Fruit fly (Drosophila melanogaster) whole organism, embryonic: Measurements from ENCODE around the gene msn.

ENCODE experiments used
- Atf3 ChIP-seq: fragments of 200-800 bp; sonication (Bioruptor generic); optimal IDR thresholded peaks from 3 replicates; lab custom pipeline; 2016; ENCODE audit warnings: missing biosample characterization, missing genetic modification characterization
- B-H2 ChIP-seq: fragments of 200-800 bp; sonication (Bioruptor generic); optimal IDR thresholded peaks from 2 replicates; lab custom pipeline; 2018; ENCODE audit warnings: missing biosample characterization, mild to moderate bottlenecking, missing genetic modification characterization
- Bdp1 ChIP-seq: fragments of 200-800 bp; sonication (Bioruptor generic); optimal IDR thresholded peaks from 3 replicates; lab custom pipeline; 2016; ENCODE audit warnings: missing biosample characterization, missing genetic modification characterization
- Bteb2 ChIP-seq: fragments of 200-800 bp; sonication (Bioruptor generic); optimal IDR thresholded peaks from 2 replicates; lab custom pipeline; 2016; ENCODE audit warnings: missing biosample characterization, missing genetic modification characterization
- CG10321 ChIP-seq: fragments of 200-800 bp; sonication (Bioruptor generic); IDR thresholded peaks from 2 replicates; pipeline ENCODE4 v1.3.6; 2022; ENCODE audit warnings: missing biosample characterization, missing genetic modification characterization
- CG11247 ChIP-seq: fragments of 200-800 bp; sonication (Bioruptor generic); IDR thresholded peaks from 2 replicates; pipeline ENCODE4 v1.3.6; 2022; ENCODE audit warnings: missing biosample characterization, missing genetic modification characterization
- CG13775 ChIP-seq: fragments of 200-800 bp; sonication (Bioruptor generic); optimal IDR thresholded peaks from 3 replicates; lab custom pipeline; 2017; ENCODE audit warnings: missing biosample characterization, mild to moderate bottlenecking, missing genetic modification characterization
- CG15269 ChIP-seq: fragments of 200-800 bp; sonication (Bioruptor generic); optimal IDR thresholded peaks from 2 replicates; lab custom pipeline; 2018; ENCODE audit warnings: missing biosample characterization, mild to moderate bottlenecking, missing genetic modification characterization, moderate library complexity
- CG17361 ChIP-seq: fragments of 200-800 bp; sonication (Bioruptor generic); IDR thresholded peaks from 3 replicates; pipeline ENCODE4 v1.3.6; 2022; ENCODE audit warnings: missing biosample characterization, missing genetic modification characterization
- CG18011 ChIP-seq: fragments of 200-800 bp; sonication (Bioruptor generic); optimal IDR thresholded peaks from 2 replicates; lab custom pipeline; 2017; ENCODE audit warnings: missing biosample characterization, missing genetic modification characterization, mild to moderate bottlenecking, moderate library complexity, missing genotype
- CG1832 ChIP-seq: fragments of 200-800 bp; sonication (Bioruptor generic); optimal IDR thresholded peaks from 2 replicates; lab custom pipeline; 2017; ENCODE audit warnings: missing biosample characterization, mild to moderate bottlenecking, missing genetic modification characterization, inconsistent platforms
- CG3065 ChIP-seq: fragments of 200-800 bp; sonication (Bioruptor generic); optimal IDR thresholded peaks from 2 replicates; lab custom pipeline; 2016; ENCODE audit warnings: missing biosample characterization, missing genetic modification characterization
- CG31388 ChIP-seq: fragments of 200-800 bp; sonication (Bioruptor generic); optimal IDR thresholded peaks from 2 replicates; lab custom pipeline; 2016; ENCODE audit warnings: missing biosample characterization, missing genetic modification characterization
- CG34376 ChIP-seq: fragments of 200-800 bp; sonication (Bioruptor generic); optimal IDR thresholded peaks from 2 replicates; lab custom pipeline; 2018; ENCODE audit warnings: missing biosample characterization, mild to moderate bottlenecking, missing genetic modification characterization
- CG3838 ChIP-seq: fragments of 200-800 bp; sonication (Bioruptor generic); optimal IDR thresholded peaks from 3 replicates; lab custom pipeline; 2016; ENCODE audit warnings: missing biosample characterization, missing genetic modification characterization
- CG3847 ChIP-seq: fragments of 200-800 bp; sonication (Bioruptor generic); IDR thresholded peaks from 2 replicates; pipeline ENCODE4 v1.3.6; 2022; ENCODE audit warnings: missing biosample characterization, missing genetic modification characterization
- CG4404 ChIP-seq: fragments of 200-800 bp; sonication (Bioruptor generic); IDR thresholded peaks from 2 replicates; pipeline ENCODE4 v1.3.6; 2022; ENCODE audit warnings: missing biosample characterization, missing genetic modification characterization
- CG5245 ChIP-seq: fragments of 200-800 bp; sonication (Bioruptor generic); optimal IDR thresholded peaks from 3 replicates; lab custom pipeline; 2016; ENCODE audit warnings: missing biosample characterization, missing genetic modification characterization
- CG7271 ChIP-seq: fragments of 200-800 bp; sonication (Bioruptor generic); optimal IDR thresholded peaks from 2 replicates; lab custom pipeline; 2018; ENCODE audit warnings: missing biosample characterization, mild to moderate bottlenecking, missing genetic modification characterization, moderate library complexity
- CG7357 ChIP-seq: fragments of 200-800 bp; sonication (Bioruptor generic); IDR thresholded peaks from 3 replicates; pipeline ENCODE4 v1.3.6; 2022; ENCODE audit warnings: missing biosample characterization, missing genetic modification characterization
- CG8478 ChIP-seq: fragments of >200 bp; optimal IDR thresholded peaks from 2 replicates; lab custom pipeline; 2018
- CG8924 ChIP-seq: fragments of 200-800 bp; optimal IDR thresholded peaks from 3 replicates; lab custom pipeline; 2019; ENCODE audit warnings: missing biosample characterization, mild to moderate bottlenecking, missing genetic modification characterization, moderate library complexity
- CG9215 ChIP-seq: fragments of 200-800 bp; sonication (Bioruptor generic); IDR thresholded peaks from 2 replicates; pipeline ENCODE4 v1.3.6; 2022; ENCODE audit warnings: missing biosample characterization, missing genetic modification characterization
- Camta ChIP-seq: fragments of 200-800 bp; sonication (Bioruptor generic); optimal IDR thresholded peaks from 2 replicates; lab custom pipeline; 2016; ENCODE audit warnings: missing biosample characterization, missing genetic modification characterization
- D ChIP-seq, 2 experiments: fragments of 200-800 bp in 1 of 2; fragments of >200 bp in 1 of 2; sonication (Bioruptor generic) in 1 of 2; optimal IDR thresholded peaks; 2 replicates in 1 of 2; 3 replicates in 1 of 2; lab custom pipeline; 2017; ENCODE audit warnings: mild to moderate bottlenecking in 1 of 2, missing biosample characterization in 1 of 2, missing genetic modification characterization in 1 of 2, missing genetic modification reagents in 1 of 2
- Fer2 ChIP-seq: fragments of 200-800 bp; sonication (Bioruptor generic); optimal IDR thresholded peaks from 2 replicates; lab custom pipeline; 2018; ENCODE audit warnings: missing biosample characterization, mild to moderate bottlenecking, missing genetic modification characterization, moderate library complexity
- Fer3 ChIP-seq: fragments of 200-800 bp; sonication (Bioruptor generic); optimal IDR thresholded peaks from 2 replicates; lab custom pipeline; 2018; ENCODE audit warnings: missing biosample characterization, mild to moderate bottlenecking, missing genetic modification characterization, moderate library complexity
- GATAe ChIP-seq: fragments of 200-800 bp; sonication (Bioruptor generic); conservative IDR thresholded peaks from 2 replicates; pipeline ENCODE4 v1.3.6; 2022; ENCODE audit warnings: missing biosample characterization, missing genetic modification characterization
- Gsc ChIP-seq: fragments of 200-800 bp; sonication (Bioruptor generic); IDR thresholded peaks from 2 replicates; pipeline ENCODE4 v1.3.6; 2022; ENCODE audit warnings: missing biosample characterization, missing genetic modification characterization
- HHEX ChIP-seq: fragments of 200-800 bp; sonication (Bioruptor generic); optimal IDR thresholded peaks from 3 replicates; lab custom pipeline; 2017; ENCODE audit warnings: missing biosample characterization, mild to moderate bottlenecking, missing genetic modification characterization, missing genetic modification reagents
- Hey ChIP-seq: fragments of 200-800 bp; sonication (Bioruptor generic); optimal IDR thresholded peaks from 3 replicates; lab custom pipeline; 2018; ENCODE audit warnings: missing biosample characterization, mild to moderate bottlenecking, missing genetic modification characterization
- Lhr ChIP-seq: fragments of 200-800 bp; sonication (Bioruptor generic); optimal IDR thresholded peaks from 3 replicates; lab custom pipeline; 2017; ENCODE audit warnings: mild to moderate bottlenecking, missing biosample characterization, missing genetic modification reagents, missing genetic modification characterization
- NK7.1 ChIP-seq: fragments of 200-800 bp; sonication (Bioruptor generic); optimal IDR thresholded peaks from 3 replicates; lab custom pipeline; 2016; ENCODE audit warnings: missing biosample characterization, missing genetic modification characterization
- Nf-YC ChIP-seq: fragments of 200-800 bp; optimal IDR thresholded peaks from 3 replicates; lab custom pipeline; 2019; ENCODE audit warnings: missing biosample characterization, mild to moderate bottlenecking, missing genetic modification characterization, moderate library complexity
- Rfx ChIP-seq: fragments of 200-800 bp; sonication (Bioruptor generic); IDR thresholded peaks from 2 replicates; pipeline ENCODE4 v1.3.6; 2022; ENCODE audit warnings: missing biosample characterization, missing genetic modification characterization
- Six4 ChIP-seq: fragments of 200-800 bp; sonication (Bioruptor generic); optimal IDR thresholded peaks from 2 replicates; lab custom pipeline; 2016; ENCODE audit warnings: missing biosample characterization, missing genetic modification characterization
- Sry-β ChIP-seq: fragments of 200-800 bp; sonication (Bioruptor generic); optimal IDR thresholded peaks from 2 replicates; lab custom pipeline; 2018; ENCODE audit warnings: missing biosample characterization, mild to moderate bottlenecking, missing genetic modification characterization, moderate library complexity
- Usf ChIP-seq: fragments of 200-800 bp; sonication (Bioruptor generic); optimal IDR thresholded peaks from 2 replicates; lab custom pipeline; 2017; ENCODE audit warnings: missing genotype, missing biosample characterization, missing genetic modification characterization
- bigmax ChIP-seq: fragments of 200-800 bp; sonication (Bioruptor generic); optimal IDR thresholded peaks from 2 replicates; lab custom pipeline; 2018; ENCODE audit warnings: missing biosample characterization, mild to moderate bottlenecking, missing genetic modification characterization
- cas ChIP-seq: fragments of 200-800 bp; sonication (Bioruptor generic); IDR thresholded peaks from 2 replicates; pipeline ENCODE4 v1.3.6; 2022; ENCODE audit warnings: missing biosample characterization, missing genetic modification characterization
- hbn ChIP-seq: fragments of 200-800 bp; sonication (Bioruptor generic); IDR thresholded peaks from 2 replicates; pipeline ENCODE4 v1.3.6; 2022; ENCODE audit warnings: missing biosample characterization, missing genetic modification characterization; ENCODE audit not compliant: partially characterized antibody
- insv ChIP-seq, 2 experiments: fragments of 200-800 bp; sonication (Bioruptor generic); optimal IDR thresholded peaks; 3 replicates each; lab custom pipeline; 2016 to 2018; ENCODE audit warnings: missing biosample characterization in 2 of 2, missing genetic modification characterization in 2 of 2
- jumu ChIP-seq: fragments of 200-800 bp; sonication (Bioruptor generic); optimal IDR thresholded peaks from 3 replicates; lab custom pipeline; 2016; ENCODE audit warnings: missing biosample characterization, missing genetic modification characterization
- klu ChIP-seq: fragments of 200-800 bp; sonication (Bioruptor generic); IDR thresholded peaks from 2 replicates; pipeline ENCODE4 v1.3.6; 2022; ENCODE audit warnings: missing biosample characterization, missing genetic modification characterization
- knrl ChIP-seq: fragments of 200-800 bp; sonication (Bioruptor generic); IDR thresholded peaks from 3 replicates; pipeline ENCODE4 v1.3.6; 2022; ENCODE audit warnings: missing biosample characterization, missing genetic modification characterization; ENCODE audit not compliant: partially characterized antibody
- nerfin-1 ChIP-seq: fragments of 200-800 bp; sonication (Bioruptor generic); optimal IDR thresholded peaks from 3 replicates; lab custom pipeline; 2019; ENCODE audit warnings: missing biosample characterization, mild to moderate bottlenecking, missing genetic modification characterization, moderate library complexity
- ranshi ChIP-seq: fragments of 200-800 bp; sonication (Bioruptor generic); IDR thresholded peaks from 2 replicates; pipeline ENCODE4 v1.3.6; 2022; ENCODE audit warnings: missing biosample characterization, missing genetic modification characterization
- sens ChIP-seq: fragments of 200-800 bp; sonication (Bioruptor generic); peaks from one replicate; lab custom pipeline; 2016; ENCODE audit warnings: missing biosample characterization, missing genetic modification characterization
- sisA ChIP-seq: fragments of 200-800 bp; sonication (Bioruptor generic); IDR thresholded peaks from 2 replicates; pipeline ENCODE4 v1.3.6; 2022; ENCODE audit warnings: missing biosample characterization, missing genetic modification characterization
- stc ChIP-seq: fragments of 200-800 bp; sonication (Bioruptor generic); IDR thresholded peaks from 2 replicates; pipeline ENCODE4 v1.3.6; 2022; ENCODE audit warnings: missing biosample characterization, missing genetic modification characterization
- usp ChIP-seq: fragments of >200 bp; optimal IDR thresholded peaks from 2 replicates; lab custom pipeline; 2017; ENCODE audit warnings: missing biosample characterization, missing genetic modification characterization
- yki ChIP-seq: fragments of >200 bp; optimal IDR thresholded peaks from 3 replicates; lab custom pipeline; 2018

msn gene

dm6 chr3L:2590764-2591309 is 4.5 kb upstream of the msn start (continued):
- TF ChIP-seq CG13775 (no peak), CG10321 (GFP tag; lab: Robert Waterston, UW) (no peak), CG15269 (tag; lab: Kevin White, UChicago) (no peak), GATAe (GFP tag; lab: Robert Waterston, UW) (no peak), CG3838 (no peak), sens (GFP tag; lab: Kevin White, UChicago) (peak; percentile 50), CG7357 (GFP tag; lab: Robert Waterston, UW) (0 out of 3 replicates have a peak, but pooled peaks have one; percentile 31), sisA (GFP tag; lab: Robert Waterston, UW) (no peak), CG8924 (tag; lab: Kevin White, UChicago) (peak; percentile 34), NK7.1 (GFP tag; lab: Kevin White, UChicago) (no peak), CG7271 (tag; lab: Kevin White, UChicago) (no peak), CG1832 (no peak), klu (GFP tag; lab: Robert Waterston, UW) (no peak), Six4 (GFP tag; lab: Kevin White, UChicago) (no peak), CG31388 (GFP tag; lab: Kevin White, UChicago) (no peak), CG18011 (GFP tag; lab: Kevin White, UChicago) (no peak), bigmax (GFP tag; lab: Kevin White, UChicago) (no peak), Nf-YC (tag; lab: Kevin White, UChicago) (peak; percentile 5), CG11247 (no peak), nerfin-1 (tag; lab: Kevin White, UChicago) (no peak), Usf (GFP tag; lab: Kevin White, UChicago) (no peak), Sry-β (GFP tag; lab: Kevin White, UChicago) (no peak), Fer2 (no peak), CG34376 (no peak), Fer3 (tag; lab: Kevin White, UChicago) (no peak), insv (GFP tag; optimal IDR thresholded peaks at IDR 0.05; lab: Kevin White, UChicago) (no peak), stc (GFP tag; lab: Robert Waterston, UW) (0 out of 2 replicates have a peak, but pooled peaks have one; percentile 13), usp (no peak), jumu (GFP tag; lab: Kevin White, UChicago) (peak; percentile 25), cas (GFP tag; lab: Robert Waterston, UW) (no peak), HHEX (GFP tag; lab: Kevin White, UChicago) (no peak), Lhr (GFP tag; lab: Kevin White, UChicago) (no peak), Bteb2 (GFP tag; lab: Kevin White, UChicago) (no peak), ranshi (no peak), Bdp1 (no peak), CG3065 (GFP tag; lab: Kevin White, UChicago) (no peak), CG8478 (lab: Kevin White, UChicago) (no peak), Camta (no peak), CG17361 (peak; percentile 73; the same call in 2 of the 3 replicates), CG4404 (GFP tag; lab: Robert Waterston, UW) (0 out of 2 replicates have a peak, but pooled peaks have one; percentile 13), B-H2 (GFP tag; lab: Kevin White, UChicago) (no peak), Atf3 (GFP tag; lab: Kevin White, UChicago) (no peak), Hey (tag; lab: Kevin White, UChicago) (no peak), knrl (GFP tag; lab: Robert Waterston, UW) (0 out of 3 replicates have a peak, but pooled peaks have one; percentile 3), Gsc (GFP tag; lab: Robert Waterston, UW) (no peak), CG9215 (no peak), yki (lab: Kevin White, UChicago) (no peak), D (optimal IDR thresholded peaks at IDR 0.05; lab: Kevin White, UChicago) (no peak), D (GFP tag; optimal IDR thresholded peaks at IDR 0.05; lab: Kevin White, UChicago) (peak; percentile 11), CG5245 (GFP tag; lab: Kevin White, UChicago) (peak; percentile 1), Rfx (GFP tag; lab: Robert Waterston, UW) (no peak; the same call in 1 of the 2 replicates), CG3847 (GFP tag; lab: Robert Waterston, UW) (no peak), hbn (GFP tag; lab: Robert Waterston, UW) (no peak)
